Worm (Caenorhabditis elegans): ENCODE data around the gene T03F6.10.

- TF ChIP-seq mdl-1 (tag; optimal IDR thresholded peaks at IDR 0.05) (peak in 1 of 2 experiments; percentile 18), tbx-2 (tag; optimal IDR thresholded peaks at IDR 0.05) (peak; percentile 2), nhr-85 (tag) (peak; percentile 71), snu-23 (GFP tag; optimal IDR thresholded peaks at IDR 0.05) (peak; percentile 63), fkh-8 (tag; optimal IDR thresholded peaks at IDR 0.05) (peak; percentile 7), ztf-4 (tag; optimal IDR thresholded peaks at IDR 0.05) (no peak), nhr-19 (GFP tag; conservative IDR thresholded peaks at IDR 0.05) (no peak), zag-1 (tag; optimal IDR thresholded peaks at IDR 0.05) (no peak), nhr-20 (tag; optimal IDR thresholded peaks at IDR 0.05) (peak; percentile 43), aly-2 (tag; optimal IDR thresholded peaks at IDR 0.05) (no peak), Y116A8C.19 (tag; optimal IDR thresholded peaks at IDR 0.05; ENCODE audit: borderline replicate concordance) (no peak), snpc-4 (tag; optimal IDR thresholded peaks at IDR 0.05) (no peak), unc-62 (GFP tag; optimal IDR thresholded peaks at IDR 0.05) (no peak), unc-30 (tag; optimal IDR thresholded peaks at IDR 0.05) (no peak)
Measured at ce11 chrIII:13423414-13423813, 45.3 kb upstream of the T03F6.10 start, which contains the start of gene exo-1.
